Worm (Caenorhabditis elegans): ENCODE measurements around the gene sec-61.G.

The sec-61.G gene

DNA sequence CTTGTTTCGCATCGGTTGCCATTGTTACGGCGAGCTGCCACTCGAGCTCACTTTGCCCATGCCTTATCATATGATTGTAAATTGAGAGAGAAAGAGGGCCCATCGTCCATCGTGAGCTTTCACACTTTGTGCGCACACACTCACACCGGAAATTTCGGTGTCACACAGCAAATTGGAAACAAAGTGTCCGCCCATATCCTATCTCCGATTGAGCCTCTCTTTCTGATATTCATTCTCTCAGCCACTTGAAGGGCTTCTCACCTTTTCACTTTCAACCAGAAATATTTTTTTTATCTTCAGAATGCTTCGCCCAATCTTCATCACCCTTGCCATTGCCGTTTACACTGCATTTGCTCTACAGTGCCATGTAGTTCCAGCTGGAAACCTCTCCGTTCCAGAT lies 32.6 kb upstream of the sec-61.G start, which contains the start of gene F58B4.3:
F58B4.3 (plus strand) TSS at position 301 of the 400 bp plus-strand sequence.
- TF ChIP-seq npax-4 (tag; optimal IDR thresholded peaks at IDR 0.05) = no peak
- no peak for TF ChIP-seq nfya-1 (tag; optimal IDR thresholded peaks at IDR 0.05)
- TF ChIP-seq unc-42 (tag; optimal IDR thresholded peaks at IDR 0.05) = no peak
- TF ChIP-seq hlh-8 (tag; optimal IDR thresholded peaks at IDR 0.05) = no peak
- no peak for TF ChIP-seq dve-1 (tag; optimal IDR thresholded peaks at IDR 0.05)
- TF ChIP-seq F13H6.1 (tag; optimal IDR thresholded peaks at IDR 0.05) = no peak
- no peak for TF ChIP-seq fkh-6 (tag; optimal IDR thresholded peaks at IDR 0.05)
- TF ChIP-seq pha-2 (tag; optimal IDR thresholded peaks at IDR 0.05) = no peak
- no peak for TF ChIP-seq madf-2 (tag; optimal IDR thresholded peaks at IDR 0.05)
- TF ChIP-seq hlh-6 (tag; optimal IDR thresholded peaks at IDR 0.05) = no peak
- no peak for TF ChIP-seq eyg-1 (tag; optimal IDR thresholded peaks at IDR 0.05)
- TF ChIP-seq gmeb-2 (tag; optimal IDR thresholded peaks at IDR 0.05) = no peak
- TF ChIP-seq nhr-11 (tag; optimal IDR thresholded peaks at IDR 0.05) = no peak
- TF ChIP-seq pha-4 (tag; optimal IDR thresholded peaks at IDR 0.05) = no peak
- TF ChIP-seq unc-86 (tag; optimal IDR thresholded peaks at IDR 0.05) = no peak

DNA sequence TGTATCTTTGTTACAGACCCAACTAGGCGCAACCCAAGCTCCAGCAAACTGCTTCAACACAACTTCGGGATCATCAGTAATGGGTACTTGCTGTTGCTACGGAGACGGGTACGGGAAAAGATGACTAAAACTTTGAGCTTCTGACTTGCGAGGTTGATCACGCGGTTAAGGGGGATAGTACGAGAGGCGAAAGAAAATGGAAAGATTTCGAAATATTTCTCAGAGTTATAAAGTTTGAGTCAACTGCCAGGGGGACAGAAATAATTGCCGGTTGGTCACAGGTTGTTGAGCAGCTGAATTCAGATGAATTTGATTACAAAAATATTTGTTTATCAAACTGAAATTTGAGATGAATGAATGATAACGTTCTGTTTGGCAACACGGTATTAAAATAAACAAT lies 28.7 kb upstream of the sec-61.G start:
- TF ChIP-seq ceh-30 (tag; optimal IDR thresholded peaks at IDR 0.05) (no peak), ttx-3 (tag; optimal IDR thresholded peaks at IDR 0.05) (no peak), nhr-11 (tag; optimal IDR thresholded peaks at IDR 0.05) (no peak), fkh-10 (GFP tag; optimal IDR thresholded peaks at IDR 0.05) (no peak), dve-1 (tag; optimal IDR thresholded peaks at IDR 0.05) (no peak), tbx-2 (tag; optimal IDR thresholded peaks at IDR 0.05) (no peak), rnt-1 (tag; optimal IDR thresholded peaks at IDR 0.05) (no peak), odd-2 (tag; optimal IDR thresholded peaks at IDR 0.05) (no peak), K09A11.1 (tag; optimal IDR thresholded peaks at IDR 0.05; ENCODE audit: insufficient read depth) (no peak)

DNA sequence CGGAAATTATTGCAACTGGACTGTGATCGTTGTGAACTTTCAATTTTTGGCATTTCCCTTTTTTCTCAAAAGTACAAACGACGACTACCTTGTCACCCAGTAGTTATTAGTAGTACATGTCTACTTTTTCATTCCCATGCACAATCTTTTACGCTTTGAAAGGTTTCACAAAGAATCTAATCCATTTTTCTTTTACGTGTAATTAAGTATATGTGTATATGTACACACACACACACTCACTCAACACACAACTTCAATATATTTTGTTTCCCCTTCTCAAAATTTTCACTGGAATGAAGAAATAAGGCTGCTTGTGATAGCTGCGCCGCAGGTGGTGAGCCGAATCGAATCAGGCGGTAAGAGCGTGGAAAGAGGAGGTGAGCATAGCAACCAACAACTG lies 27.8 kb upstream of the sec-61.G start, which contains the start of gene F58B4.6:
F58B4.6 (plus strand) TSS at position 301 of the 400 bp plus-strand sequence.
- TF ChIP-seq zip-5 (tag; optimal IDR thresholded peaks at IDR 0.05) (no peak), syd-9 (tag; optimal IDR thresholded peaks at IDR 0.05) (no peak), pqm-1 (tag; optimal IDR thresholded peaks at IDR 0.05) (no peak), sdc-2 (tag; optimal IDR thresholded peaks at IDR 0.05) (no peak), dve-1 (tag; optimal IDR thresholded peaks at IDR 0.05) (no peak), hlh-30 (tag; optimal IDR thresholded peaks at IDR 0.05; ENCODE audit: insufficient read depth) (no peak), C08G9.2 (tag; optimal IDR thresholded peaks at IDR 0.05) (no peak), K02D7.2 (tag; optimal IDR thresholded peaks at IDR 0.05) (no peak), ama-1 (optimal IDR thresholded peaks at IDR 0.05) (no peak), pat-9 (tag; optimal IDR thresholded peaks at IDR 0.05) (no peak), unc-55 (GFP tag; optimal IDR thresholded peaks at IDR 0.05) (no peak), lim-6 (tag; optimal IDR thresholded peaks at IDR 0.05) (no peak), tbx-7 (tag; optimal IDR thresholded peaks at IDR 0.05) (no peak), pag-3 (tag; optimal IDR thresholded peaks at IDR 0.05; ENCODE audit: borderline replicate concordance) (no peak), ceh-14 (tag; optimal IDR thresholded peaks at IDR 0.05) (no peak), ets-4 (tag; optimal IDR thresholded peaks at IDR 0.05) (no peak)

DNA sequence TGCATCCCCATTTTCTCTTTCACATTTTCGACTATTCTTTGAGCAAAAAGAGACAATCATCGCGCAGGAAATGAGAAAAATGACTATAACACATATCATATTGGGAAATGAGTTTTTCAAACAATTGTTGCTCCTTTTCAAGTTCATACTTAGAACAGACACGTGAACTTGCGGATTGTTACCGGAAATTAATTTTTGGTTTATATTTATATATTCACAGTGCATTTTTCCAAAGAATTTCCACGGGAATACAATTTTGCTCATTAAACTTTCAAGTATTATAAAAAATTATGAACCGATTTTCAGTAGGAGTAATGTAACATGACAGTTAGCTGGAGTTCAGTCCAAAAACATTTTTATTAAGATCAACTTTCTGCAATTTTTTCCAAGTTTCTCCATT lies 26.3 kb upstream of the sec-61.G start, which contains the start of gene F58B4.7:
F58B4.7 (minus strand) TSS at position 101 of the 400 bp plus-strand sequence.
- TF ChIP-seq ceh-9 (tag; optimal IDR thresholded peaks at IDR 0.05) (no peak), mec-3 (tag; optimal IDR thresholded peaks at IDR 0.05; ENCODE audit: borderline replicate concordance) (no peak), T23F11.4 (GFP tag; optimal IDR thresholded peaks at IDR 0.05) (no peak), F13H6.1 (tag; optimal IDR thresholded peaks at IDR 0.05) (no peak), ceh-34 (tag; optimal IDR thresholded peaks at IDR 0.05) (no peak)
